Worm (Caenorhabditis elegans): ENCODE results near the gene F49H12.3.

Gene F49H12.3

DNA sequence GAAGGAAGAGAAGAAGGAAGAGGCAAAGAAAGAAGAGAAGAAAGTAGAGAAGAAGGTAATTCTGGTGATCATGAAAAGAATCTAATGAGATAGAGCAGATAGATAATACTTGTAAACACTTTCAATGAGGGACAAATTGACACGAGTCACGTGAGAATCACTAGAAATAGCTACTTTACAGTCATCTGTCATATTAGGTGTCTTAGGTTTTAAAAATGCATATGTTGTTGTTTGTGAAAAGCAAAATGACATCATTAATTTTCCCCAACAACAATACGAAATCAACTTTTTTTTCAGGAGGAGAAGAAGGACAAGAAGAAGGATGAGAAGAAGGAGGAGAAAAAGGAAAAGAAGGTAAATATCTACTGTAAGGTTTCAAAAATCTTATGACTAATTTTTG, 9.0 kb upstream of the F49H12.3 start:
- peak; percentile 14 for TF ChIP-seq dsc-1 (tag; optimal IDR thresholded peaks at IDR 0.05)
- no peak for TF ChIP-seq elt-2 (tag; optimal IDR thresholded peaks at IDR 0.05)
- no peak for TF ChIP-seq efl-3 (GFP tag; optimal IDR thresholded peaks at IDR 0.05)
- TF ChIP-seq pag-3 (tag; optimal IDR thresholded peaks at IDR 0.05; ENCODE audit: borderline replicate concordance, insufficient read depth) = no peak
- no peak for TF ChIP-seq hlh-17 (GFP tag; optimal IDR thresholded peaks at IDR 0.05; ENCODE audit: borderline replicate concordance)
- TF ChIP-seq C04F5.9 (tag; optimal IDR thresholded peaks at IDR 0.05) = no peak
- peak; percentile 1 for TF ChIP-seq irx-1 (tag; optimal IDR thresholded peaks at IDR 0.05)
- TF ChIP-seq nhr-76 (tag; optimal IDR thresholded peaks at IDR 0.05) = no peak
- peak; percentile 5 for TF ChIP-seq nhr-47 (tag; optimal IDR thresholded peaks at IDR 0.05)
- TF ChIP-seq nhr-85 (tag) = peak; percentile 95
- peak; percentile 2 for TF ChIP-seq sox-4 (tag; optimal IDR thresholded peaks at IDR 0.05)
- no peak for TF ChIP-seq pax-3 (tag; optimal IDR thresholded peaks at IDR 0.05)
- peak; percentile 50 for TF ChIP-seq mep-1 (tag; optimal IDR thresholded peaks at IDR 0.05)
- TF ChIP-seq rnt-1 (tag; optimal IDR thresholded peaks at IDR 0.05) = no peak
- TF ChIP-seq lin-14 (GFP tag; optimal IDR thresholded peaks at IDR 0.05) = peak; percentile 72
- peak; percentile 71 for TF ChIP-seq nhr-20 (tag; optimal IDR thresholded peaks at IDR 0.05)
- TF ChIP-seq efl-1 (optimal IDR thresholded peaks at IDR 0.05) = no peak
- TF ChIP-seq efl-1 (GFP tag; optimal IDR thresholded peaks at IDR 0.05 in 1 of 2) = peak in 1 of 2 experiments; percentile 91
- TF ChIP-seq lin-39 (tag; optimal IDR thresholded peaks at IDR 0.05) = no peak
- no peak for TF ChIP-seq unc-86 (tag; optimal IDR thresholded peaks at IDR 0.05)
- TF ChIP-seq ama-1 (optimal IDR thresholded peaks at IDR 0.05) = no peak
- peak; percentile 27 for TF ChIP-seq nhr-90 (tag; optimal IDR thresholded peaks at IDR 0.05; ENCODE audit: poor library complexity)
- peak; percentile 34; the same call in 1 of the 2 replicates for TF ChIP-seq nhr-19 (GFP tag; conservative IDR thresholded peaks at IDR 0.05)
- TF ChIP-seq elt-3 (tag; optimal IDR thresholded peaks at IDR 0.05) = peak in 1 of 6 experiments; percentile 43
- TF ChIP-seq tbx-2 (tag; optimal IDR thresholded peaks at IDR 0.05) = peak; percentile 26
- TF ChIP-seq snu-23 (GFP tag; optimal IDR thresholded peaks at IDR 0.05) = peak; percentile 63
- no peak for TF ChIP-seq alr-1 (tag; optimal IDR thresholded peaks at IDR 0.05; ENCODE audit: borderline replicate concordance)
- TF ChIP-seq lin-35 (GFP tag; optimal IDR thresholded peaks at IDR 0.05) = peak; percentile 6 to 40
- peak; percentile 76 for TF ChIP-seq nhr-71 (tag; optimal IDR thresholded peaks at IDR 0.05)

DNA sequence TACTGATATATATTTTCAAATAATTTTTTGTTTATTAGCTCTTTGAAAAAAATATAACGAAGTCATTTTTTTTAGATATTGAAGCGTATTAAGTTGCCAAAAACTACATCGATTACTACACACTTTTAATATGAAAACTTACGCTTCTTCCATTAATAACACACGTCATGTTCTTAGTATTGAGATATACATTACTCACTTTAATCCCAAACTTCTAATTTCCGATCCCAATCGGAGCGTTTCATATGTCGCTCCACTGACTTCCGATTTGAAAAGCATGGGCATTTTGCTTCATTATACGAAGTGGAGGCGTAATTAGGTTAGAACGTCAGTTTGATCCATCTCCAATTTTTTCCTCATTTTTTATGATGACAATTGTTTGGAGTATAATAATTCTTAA, 5.4 kb upstream of the F49H12.3 start:
- TF ChIP-seq tlp-1 (tag; optimal IDR thresholded peaks at IDR 0.05) = no peak
- no peak for TF ChIP-seq swsn-7 (tag; optimal IDR thresholded peaks at IDR 0.05)
- TF ChIP-seq lsy-2 (tag; optimal IDR thresholded peaks at IDR 0.05) = no peak
- TF ChIP-seq alr-1 (tag; optimal IDR thresholded peaks at IDR 0.05; ENCODE audit: borderline replicate concordance) = no peak
- no peak for TF ChIP-seq C34B4.2 (tag; optimal IDR thresholded peaks at IDR 0.05)
- no peak for TF ChIP-seq sptf-1 (tag; optimal IDR thresholded peaks at IDR 0.05)
- TF ChIP-seq ceh-90 (tag; optimal IDR thresholded peaks at IDR 0.05) = no peak
- TF ChIP-seq elt-2 (tag; optimal IDR thresholded peaks at IDR 0.05) = no peak
- TF ChIP-seq nhr-47 (tag; optimal IDR thresholded peaks at IDR 0.05) = peak; percentile 51
- TF ChIP-seq egl-27 (tag; optimal IDR thresholded peaks at IDR 0.05) = no peak
- no peak for TF ChIP-seq aly-2 (tag; optimal IDR thresholded peaks at IDR 0.05)
- no peak for TF ChIP-seq zip-4 (GFP tag; optimal IDR thresholded peaks at IDR 0.05)
- TF ChIP-seq nhr-71 (tag; optimal IDR thresholded peaks at IDR 0.05) = peak; percentile 39
- no peak for TF ChIP-seq unc-86 (tag; optimal IDR thresholded peaks at IDR 0.05)
- no peak for TF ChIP-seq nhr-85 (tag)
- no peak for TF ChIP-seq ceh-88 (GFP tag; IDR thresholded peaks at IDR 0.05)
- no peak for TF ChIP-seq jun-1 (tag; optimal IDR thresholded peaks at IDR 0.05)
- no peak for TF ChIP-seq nhr-12 (tag; optimal IDR thresholded peaks at IDR 0.05)
- TF ChIP-seq ceh-82 (tag; optimal IDR thresholded peaks at IDR 0.05) = no peak
- no peak for TF ChIP-seq mep-1 (tag; optimal IDR thresholded peaks at IDR 0.05)
- TF ChIP-seq ztf-11 (tag; optimal IDR thresholded peaks at IDR 0.05) = no peak
- no peak for TF ChIP-seq blmp-1 (tag; optimal IDR thresholded peaks at IDR 0.05)
- TF ChIP-seq nhr-77 (tag; optimal IDR thresholded peaks at IDR 0.05) = no peak
- TF ChIP-seq nhr-76 (tag; optimal IDR thresholded peaks at IDR 0.05) = no peak
- TF ChIP-seq unc-62 (GFP tag; optimal IDR thresholded peaks at IDR 0.05) = no peak
- TF ChIP-seq vab-15 (tag; optimal IDR thresholded peaks at IDR 0.05) = no peak
- no peak for TF ChIP-seq grh-1 (GFP tag; IDR thresholded peaks at IDR 0.05)
- no peak for TF ChIP-seq sup-37 (GFP tag; optimal IDR thresholded peaks at IDR 0.05)
- TF ChIP-seq pax-3 (tag; optimal IDR thresholded peaks at IDR 0.05) = peak; percentile 8
- peak; percentile 74 for TF ChIP-seq fkh-8 (tag; optimal IDR thresholded peaks at IDR 0.05)
- TF ChIP-seq nhr-11 (tag; optimal IDR thresholded peaks at IDR 0.05) = peak; percentile 19
- TF ChIP-seq egl-13 (tag; optimal IDR thresholded peaks at IDR 0.05) = peak; percentile 55
